Fruit fly (Drosophila melanogaster) whole organism, adult: Measurements from ENCODE around the gene CG14312.

Experiments
- CG11617 ChIP-seq: fragments of 200-800 bp; sonication (Bioruptor generic); optimal IDR thresholded peaks from 2 replicates; lab custom pipeline; 2017; ENCODE audit warnings: mild to moderate bottlenecking, missing biosample characterization, missing genetic modification reagents, missing genetic modification characterization
- CG12768 ChIP-seq: fragments of 200-800 bp; sonication (Bioruptor generic); optimal IDR thresholded peaks from 2 replicates; lab custom pipeline; 2017; ENCODE audit warnings: missing biosample characterization, missing genetic modification characterization, mild to moderate bottlenecking, moderate library complexity, missing genetic modification reagents
- CG14711 ChIP-seq: fragments of 200-800 bp; sonication (Bioruptor generic); optimal IDR thresholded peaks from 2 replicates; lab custom pipeline; 2018; ENCODE audit warnings: missing biosample characterization, mild to moderate bottlenecking, missing genetic modification characterization, moderate library complexity
- CG33017 ChIP-seq: fragments of 200-800 bp; sonication (Bioruptor generic); optimal IDR thresholded peaks from 2 replicates; lab custom pipeline; 2018; ENCODE audit warnings: missing biosample characterization, mild to moderate bottlenecking, missing genetic modification characterization, moderate library complexity
- CG5204 ChIP-seq: fragments of 200-800 bp; sonication (Bioruptor generic); optimal IDR thresholded peaks from 2 replicates; lab custom pipeline; 2016; ENCODE audit warnings: missing biosample characterization, missing genetic modification characterization
- Crg-1 ChIP-seq: fragments of 200-800 bp; sonication (Bioruptor generic); optimal IDR thresholded peaks from 2 replicates; lab custom pipeline; 2016; ENCODE audit warnings: missing biosample characterization, missing genetic modification characterization
- Hr96 ChIP-seq: fragments of 200-800 bp; sonication (Bioruptor generic); optimal IDR thresholded peaks from 2 replicates; lab custom pipeline; 2016; ENCODE audit warnings: missing biosample characterization, missing genetic modification characterization
- Mnt ChIP-seq: fragments of 200-800 bp; sonication (Bioruptor generic); optimal IDR thresholded peaks from 2 replicates; lab custom pipeline; 2016; ENCODE audit warnings: missing biosample characterization, mild to moderate bottlenecking, missing genetic modification characterization
- bab1 ChIP-seq: fragments of 200-800 bp; sonication (Bioruptor generic); optimal IDR thresholded peaks from 3 replicates; lab custom pipeline; 2019; ENCODE audit warnings: missing biosample characterization, mild to moderate bottlenecking, missing genetic modification characterization, moderate library complexity
- cic ChIP-seq: fragments of 200-800 bp; sonication (Bioruptor generic); optimal IDR thresholded peaks from 2 replicates; lab custom pipeline; 2017; ENCODE audit warnings: missing biosample characterization, mild to moderate bottlenecking, missing genetic modification characterization, moderate library complexity
- kay ChIP-seq: fragments of 200-800 bp; sonication (Bioruptor generic); peaks from one replicate; lab custom pipeline; 2016; ENCODE audit warnings: missing biosample characterization, missing genetic modification characterization, borderline replicate concordance
- ovo ChIP-seq: fragments of 200-800 bp; sonication (Bioruptor generic); optimal IDR thresholded peaks from 2 replicates; lab custom pipeline; 2016; ENCODE audit warnings: missing biosample characterization, missing genetic modification characterization
- toe ChIP-seq: fragments of 200-800 bp; sonication (Bioruptor generic); optimal IDR thresholded peaks from 2 replicates; lab custom pipeline; 2016; ENCODE audit warnings: missing biosample characterization, missing genetic modification characterization

DNA sequence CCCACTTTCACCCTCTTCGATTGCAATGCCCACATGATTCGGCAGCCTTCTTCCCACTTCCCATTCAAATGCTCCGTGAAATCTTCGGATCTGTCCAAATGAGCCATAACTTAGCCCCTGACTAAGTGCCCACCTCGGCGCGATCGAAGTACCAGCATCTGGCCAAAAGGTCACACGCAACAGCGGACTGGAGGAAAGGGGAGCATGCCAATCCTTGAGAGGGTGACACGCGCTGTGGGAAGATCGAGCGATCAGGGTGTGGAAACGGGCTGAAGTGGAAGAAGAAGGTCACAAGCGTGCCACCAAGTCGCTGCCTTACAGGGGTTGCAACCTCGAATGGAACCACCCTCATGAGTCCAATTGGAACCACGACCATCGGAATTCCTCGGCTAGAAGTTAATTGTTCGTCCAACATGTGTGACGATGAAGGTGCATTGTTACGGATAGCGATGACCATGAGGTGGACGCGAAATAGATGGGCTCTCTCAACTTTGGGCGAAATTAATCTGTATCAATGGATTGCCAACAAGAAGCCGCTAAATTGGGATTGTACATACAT lies 48.5 kb downstream of the CG14312 start:
- TF ChIP-seq CG11617 (GFP tag; lab: Kevin White, UChicago) (no peak), Hr96 (GFP tag; lab: Kevin White, UChicago) (no peak), CG12768 (no peak), kay (GFP tag; lab: Kevin White, UChicago) (no peak), cic (no peak), Mnt (GFP tag; lab: Kevin White, UChicago) (no peak), CG5204 (GFP tag; lab: Kevin White, UChicago) (no peak), toe (GFP tag; lab: Kevin White, UChicago) (no peak), bab1 (GFP tag; lab: Kevin White, UChicago) (no peak), CG33017 (tag; lab: Kevin White, UChicago) (no peak), Crg-1 (GFP tag; lab: Kevin White, UChicago) (no peak), CG14711 (tag; lab: Kevin White, UChicago) (no peak), ovo (GFP tag; lab: Kevin White, UChicago) (no peak)
